Worm (Caenorhabditis elegans) whole organism, mixed stage, embryonic: ENCODE measurements around the gene C09G5.7.

ENCODE experiments used
- nhr-28 ChIP-seq: fragments of 150-350 bp; optimal IDR thresholded peaks from 2 replicates; lab custom pipeline; 2014; ENCODE audit warnings: missing biosample characterization, missing genetic modification characterization
- unc-39 ChIP-seq: fragments of 150-350 bp; optimal IDR thresholded peaks from 2 replicates; lab custom pipeline; 2014; ENCODE audit warnings: missing biosample characterization, missing genetic modification characterization

- TF ChIP-seq nhr-28 (no peak), unc-39 (tag; lab: Kevin White, UChicago) (no peak)
Observed at ce11 chrII:10705347-10705996, 9.2 kb upstream of the C09G5.7 start.
